Fruit fly (Drosophila melanogaster): Measurements from ENCODE around the gene CG6005.

dm6 chr3R:18993159-18993558, 30.7 kb downstream of the CG6005 start:
- TF ChIP-seq lola (GFP tag; optimal IDR thresholded peaks at IDR 0.05) (no peak), Myc (optimal IDR thresholded peaks at IDR 0.05) (no peak), brk (GFP tag; optimal IDR thresholded peaks at IDR 0.05) (no peak), CG32264 (GFP tag; optimal IDR thresholded peaks at IDR 0.05) (no peak), br (GFP tag; optimal IDR thresholded peaks at IDR 0.05) (no peak)
